Worm (Caenorhabditis elegans) whole organism, L4 larva: ENCODE data around the gene Y56A3A.30.

ENCODE experiments used
- F37D6.2 ChIP-seq: sonication (generic microtip); optimal IDR thresholded peaks from 2 replicates; lab custom pipeline; 2016; ENCODE audit warnings: mild to moderate bottlenecking, missing genetic modification characterization, missing compliant biosample characterization
- ZK546.5 ChIP-seq, 2 experiments: sonication (generic microtip); optimal IDR thresholded peaks; 2 replicates each; lab custom pipeline; 2017; ENCODE audit warnings: missing biosample characterization in 2 of 2, missing genetic modification characterization in 2 of 2
- daf-12 ChIP-seq: fragments of 150-350 bp; optimal IDR thresholded peaks from 2 replicates; lab custom pipeline; 2014; ENCODE audit warnings: missing biosample characterization, missing genetic modification reagents, missing genetic modification characterization
- egl-27 ChIP-seq: sonication (generic microtip); optimal IDR thresholded peaks from 3 replicates; lab custom pipeline; 2017; ENCODE audit warnings: missing biosample characterization, missing genetic modification reagents, missing genetic modification characterization
- hlh-11 ChIP-seq: fragments of 200-800 bp; sonication (Bioruptor generic); optimal IDR thresholded peaks from 2 replicates; lab custom pipeline; 2018; ENCODE audit warnings: mild to moderate bottlenecking, missing genetic modification characterization, missing compliant biosample characterization
- mdl-1 ChIP-seq, 2 experiments: fragments of 150-350 bp in 1 of 2; sonication (generic microtip) in 1 of 2; optimal IDR thresholded peaks; 2 replicates each; lab custom pipeline; 2014 to 2017; ENCODE audit warnings: missing biosample characterization in 2 of 2, missing genetic modification characterization in 2 of 2
- mep-1 ChIP-seq: fragments of 150-350 bp; sonication (generic microtip); optimal IDR thresholded peaks from 3 replicates; lab custom pipeline; 2014; ENCODE audit warnings: missing biosample characterization, missing genetic modification characterization
- nhr-25 ChIP-seq: sonication (generic microtip); optimal IDR thresholded peaks from 2 replicates; lab custom pipeline; 2017; ENCODE audit warnings: missing genetic modification characterization, mild to moderate bottlenecking, missing compliant biosample characterization, antibody characterized with exemption, moderate library complexity, borderline replicate concordance; ENCODE audit not compliant: insufficient read depth
- nhr-28 ChIP-seq: fragments of 150-350 bp; optimal IDR thresholded peaks from 2 replicates; lab custom pipeline; 2014; ENCODE audit warnings: missing biosample characterization, missing genetic modification characterization
- snpc-4 ChIP-seq: fragments of 150-350 bp; optimal IDR thresholded peaks from 2 replicates; lab custom pipeline; 2014; ENCODE audit warnings: missing biosample characterization, missing genetic modification characterization
- zag-1 ChIP-seq: fragments of 150-350 bp; optimal IDR thresholded peaks from 2 replicates; lab custom pipeline; 2014; ENCODE audit warnings: missing biosample characterization, missing genetic modification characterization

ce11 chrIII:12002850-12003249, 24.0 kb upstream of the Y56A3A.30 start, which contains the start of gene Y56A3A.33:
- TF ChIP-seq daf-12 (tag; lab: Kevin White, UChicago) (no peak), egl-27 (tag; lab: Kevin White, UChicago) (no peak), nhr-25 (no peak), mep-1 (no peak), ZK546.5 (tag; optimal IDR thresholded peaks at IDR 0.05; lab: Kevin White, UChicago) (no peak), mdl-1 (tag; optimal IDR thresholded peaks at IDR 0.05; lab: Kevin White, UChicago) (no peak), zag-1 (tag; lab: Kevin White, UChicago) (no peak), snpc-4 (tag; lab: Kevin White, UChicago) (no peak), F37D6.2 (tag; lab: Kevin White, UChicago) (no peak), nhr-28 (tag; lab: Kevin White, UChicago) (no peak), hlh-11 (tag; lab: Kevin White, UChicago) (no peak)
